Fruit fly (Drosophila melanogaster): ENCODE results near the gene yata.

Gene yata

dm6 chr3R:29711434-29711833 is 37.6 kb upstream of the yata start (continued):
- TF ChIP-seq gfzf (GFP tag; optimal IDR thresholded peaks at IDR 0.05) (no peak), CG10543 (GFP tag; optimal IDR thresholded peaks at IDR 0.05) (no peak), gro (GFP tag; optimal IDR thresholded peaks at IDR 0.05) (no peak), CG4617 (GFP tag; optimal IDR thresholded peaks at IDR 0.05; ENCODE audit: borderline replicate concordance) (no peak), CG1603 (tag; optimal IDR thresholded peaks at IDR 0.05) (peak; percentile 44), Max (GFP tag; optimal IDR thresholded peaks at IDR 0.05) (no peak), Xrp1 (GFP tag; IDR thresholded peaks at IDR 0.05) (peak; percentile 43), CG3281 (GFP tag; optimal IDR thresholded peaks at IDR 0.05) (no peak), CG15073 (GFP tag; optimal IDR thresholded peaks at IDR 0.05) (no peak), phol (tag; optimal IDR thresholded peaks at IDR 0.05) (peak; percentile 19), pum (GFP tag; optimal IDR thresholded peaks at IDR 0.05) (no peak), BEAF-32 (GFP tag; optimal IDR thresholded peaks at IDR 0.05) (no peak), CG17328 (GFP tag; IDR thresholded peaks at IDR 0.05) (peak; percentile 59), sima (GFP tag; optimal IDR thresholded peaks at IDR 0.05) (no peak), dmrt99B (tag; optimal IDR thresholded peaks at IDR 0.05) (peak; percentile 49), Elba2 (GFP tag; optimal IDR thresholded peaks at IDR 0.05) (no peak), CG10267 (tag; optimal IDR thresholded peaks at IDR 0.05) (no peak), ci (GFP tag; IDR thresholded peaks at IDR 0.05) (peak; percentile 62; the same call in 2 of the 3 replicates), CG17829 (tag; optimal IDR thresholded peaks at IDR 0.05) (no peak), Abd-B (GFP tag; optimal IDR thresholded peaks at IDR 0.05) (peak; percentile 14), Med (GFP tag) (peak; percentile 53), CG15696 (tag; optimal IDR thresholded peaks at IDR 0.05) (no peak), Oli (tag; optimal IDR thresholded peaks at IDR 0.05) (peak; percentile 18), grau (tag; optimal IDR thresholded peaks at IDR 0.05) (peak; percentile 0), CG7839 (tag; optimal IDR thresholded peaks at IDR 0.05) (peak; percentile 16), Opbp (GFP tag; IDR thresholded peaks at IDR 0.05; ENCODE audit: partially characterized antibody) (no peak), CG10431 (GFP tag; optimal IDR thresholded peaks at IDR 0.05) (no peak), bsh (GFP tag; optimal IDR thresholded peaks at IDR 0.05) (peak in 1 of 2 experiments; percentile 40), CG12155 (GFP tag; optimal IDR thresholded peaks at IDR 0.05) (no peak), nau (GFP tag; optimal IDR thresholded peaks at IDR 0.05) (no peak), Hr3 (GFP tag; optimal IDR thresholded peaks at IDR 0.05) (no peak), dmrt11E (tag; optimal IDR thresholded peaks at IDR 0.05) (peak; percentile 46), chn (GFP tag; optimal IDR thresholded peaks at IDR 0.05) (peak; percentile 6), CG18476 (GFP tag; optimal IDR thresholded peaks at IDR 0.05) (no peak), btn (GFP tag; optimal IDR thresholded peaks at IDR 0.05) (no peak), br (optimal IDR thresholded peaks at IDR 0.05) (no peak), CG4328 (GFP tag; optimal IDR thresholded peaks at IDR 0.05) (no peak), slbo (GFP tag; IDR thresholded peaks at IDR 0.05) (no peak), C15 (GFP tag; IDR thresholded peaks at IDR 0.05) (no peak), CG10979 (tag; optimal IDR thresholded peaks at IDR 0.05) (peak; percentile 11), gt (GFP tag; IDR thresholded peaks at IDR 0.05) (no peak), twi (tag; optimal IDR thresholded peaks at IDR 0.05) (no peak), CG10654 (GFP tag; optimal IDR thresholded peaks at IDR 0.05) (no peak)

Measured in whole organism, embryonic.